Worm (Caenorhabditis elegans): ENCODE results near the gene Y59H11AR.10.

Gene Y59H11AR.10

DNA sequence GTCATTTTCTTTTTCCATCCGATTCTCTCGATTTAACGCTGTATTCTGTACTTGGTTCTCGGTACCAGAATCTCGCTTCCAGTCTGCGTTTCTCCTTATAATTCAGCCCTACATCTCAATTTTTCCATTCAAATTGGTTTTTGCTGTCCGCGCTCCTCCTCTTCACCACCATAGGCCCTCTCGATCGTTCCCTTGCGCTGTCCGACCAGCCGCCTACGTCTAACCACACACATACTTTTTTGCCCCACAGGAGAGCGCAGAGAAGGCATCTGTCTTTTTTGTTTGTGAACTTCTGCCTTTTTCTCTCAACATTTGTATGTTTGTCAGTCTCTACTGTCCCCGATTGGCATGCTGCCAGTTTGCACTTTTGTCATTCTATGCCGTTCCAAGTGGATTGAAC, 24.4 kb downstream of the Y59H11AR.10 start, which contains the start of gene F42A9.11 (continued):
- TF ChIP-seq snpc-4 (GFP tag; optimal IDR thresholded peaks at IDR 0.05) (no peak), snpc-4 (tag; optimal IDR thresholded peaks at IDR 0.05) (peak in 3 of 4 experiments; percentile 9 to 29 (median 11)), repo-1 (tag; optimal IDR thresholded peaks at IDR 0.05) (no peak), B0336.3 (GFP tag; IDR thresholded peaks at IDR 0.05) (0 out of 2 replicates have a peak, but pooled peaks have one; percentile 28), lir-1 (GFP tag; conservative IDR thresholded peaks at IDR 0.05) (no peak), egl-18 (GFP tag; IDR thresholded peaks at IDR 0.05) (no peak), snpc-1.3 (tag; optimal IDR thresholded peaks at IDR 0.05; ENCODE audit: insufficient read depth) (no peak), dox-1 (GFP tag; IDR thresholded peaks at IDR 0.05) (peak; percentile 29; the same call in 1 of the 2 replicates), gei-17 (GFP tag; optimal IDR thresholded peaks at IDR 0.05) (no peak), zim-3 (tag; optimal IDR thresholded peaks at IDR 0.05) (peak; percentile 12), ztf-6 (GFP tag; IDR thresholded peaks at IDR 0.05) (no peak), pha-4 (tag; optimal IDR thresholded peaks at IDR 0.05) (no peak), lin-26 (GFP tag; IDR thresholded peaks at IDR 0.05) (peak; percentile 62; the same call in 1 of the 2 replicates), aptf-3 (GFP tag; IDR thresholded peaks at IDR 0.05) (no peak), F37B4.10 (GFP tag; IDR thresholded peaks at IDR 0.05) (no peak), madf-8 (GFP tag; conservative IDR thresholded peaks at IDR 0.05) (no peak), unc-130 (GFP tag; optimal IDR thresholded peaks at IDR 0.05) (no peak), nhr-179 (tag; optimal IDR thresholded peaks at IDR 0.05) (no peak), F23B12.7 (tag; optimal IDR thresholded peaks at IDR 0.05; ENCODE audit: insufficient read depth) (no peak), nhr-90 (tag; optimal IDR thresholded peaks at IDR 0.05) (no peak), cebp-1 (GFP tag; IDR thresholded peaks at IDR 0.05) (no peak), cebp-1 (tag; optimal IDR thresholded peaks at IDR 0.05) (peak; percentile 31), rpc-1 (optimal IDR thresholded peaks at IDR 0.05) (no peak), rpc-1 (tag; optimal IDR thresholded peaks at IDR 0.05) (no peak), tlf-1 (GFP tag; optimal IDR thresholded peaks at IDR 0.05) (no peak), K12H6.12 (tag; optimal IDR thresholded peaks at IDR 0.05) (no peak), K11D2.4 (GFP tag; IDR thresholded peaks at IDR 0.05) (peak; percentile 31; the same call in 1 of the 2 replicates), Y53G8AR.9 (GFP tag; conservative IDR thresholded peaks at IDR 0.05) (no peak), ztf-25 (GFP tag; IDR thresholded peaks at IDR 0.05) (0 out of 2 replicates have a peak, but pooled peaks have one; percentile 17), hlh-12 (tag; optimal IDR thresholded peaks at IDR 0.05) (no peak), F39B2.1 (GFP tag; IDR thresholded peaks at IDR 0.05) (no peak), die-1 (tag; optimal IDR thresholded peaks at IDR 0.05) (peak; percentile 14), Y56A3A.18 (GFP tag; IDR thresholded peaks at IDR 0.05) (no peak), F22D6.2 (tag; optimal IDR thresholded peaks at IDR 0.05) (no peak), atf-7 (tag; optimal IDR thresholded peaks at IDR 0.05) (no peak), mxl-1 (tag; optimal IDR thresholded peaks at IDR 0.05) (no peak)

- no peak for TF ChIP-seq lin-54 (GFP tag; optimal IDR thresholded peaks at IDR 0.05)
- TF ChIP-seq Y53G8AR.9 (GFP tag; conservative IDR thresholded peaks at IDR 0.05): 0 out of 2 replicates have a peak, but pooled peaks have one; percentile 25
- no peak for TF ChIP-seq Y67H2A.10 (GFP tag; conservative IDR thresholded peaks at IDR 0.05)
Observed at ce11 chrIV:8628262-8628661, 25.3 kb downstream of the Y59H11AR.10 start.

- TF ChIP-seq lin-35 (GFP tag; optimal IDR thresholded peaks at IDR 0.05) (peak in 1 of 3 experiments; percentile 73), cebp-1 (GFP tag; IDR thresholded peaks at IDR 0.05) (no peak), cebp-1 (tag; optimal IDR thresholded peaks at IDR 0.05) (peak; percentile 25), K12H6.12 (tag; optimal IDR thresholded peaks at IDR 0.05) (peak; percentile 77), snpc-1.1 (tag; optimal IDR thresholded peaks at IDR 0.05; ENCODE audit: insufficient read depth) (no peak), zfh-2 (GFP tag; conservative IDR thresholded peaks at IDR 0.05) (peak; percentile 81), pha-4 (tag; optimal IDR thresholded peaks at IDR 0.05) (no peak), rec-8 (tag; optimal IDR thresholded peaks at IDR 0.05) (no peak), somi-1 (GFP tag; optimal IDR thresholded peaks at IDR 0.05) (peak; percentile 4), hmg-1.2 (GFP tag; IDR thresholded peaks at IDR 0.05) (peak; percentile 58; the same call in 1 of the 2 replicates), chd-7 (tag; optimal IDR thresholded peaks at IDR 0.05) (peak; percentile 53), mcd-1 (GFP tag; IDR thresholded peaks at IDR 0.05) (0 out of 2 replicates have a peak, but pooled peaks have one; percentile 21), attf-5 (GFP tag; optimal IDR thresholded peaks at IDR 0.05) (peak; percentile 23)
Observed at ce11 chrIV:8629609-8630052, 26.7 kb downstream of the Y59H11AR.10 start.
